Worm (Caenorhabditis elegans): ENCODE data around the gene Y73B6BL.23.

Gene Y73B6BL.23

DNA sequence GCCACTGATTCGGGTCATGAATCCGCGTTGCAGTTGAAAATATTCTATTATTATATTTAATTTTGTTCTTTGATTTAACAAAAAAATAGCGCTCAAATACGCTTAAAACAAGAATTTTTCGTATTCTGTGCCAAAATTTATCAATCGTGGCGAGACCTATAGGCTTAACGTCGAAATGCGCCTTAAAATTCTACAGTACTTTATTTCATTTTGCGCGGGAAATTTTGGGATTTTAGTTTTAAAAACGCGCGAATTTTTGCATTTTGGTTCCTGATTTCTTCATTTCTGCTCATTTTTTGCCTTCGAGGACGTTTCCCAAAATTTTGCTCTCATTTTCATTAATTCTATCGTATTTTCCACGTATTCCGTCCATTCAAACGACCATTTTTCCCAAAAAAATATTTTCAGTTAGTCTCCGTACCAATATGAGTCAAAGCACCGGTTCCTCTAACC is 2.3 kb upstream of the Y73B6BL.23 start, which contains the start of gene puf-11:
puf-11 (plus strand) TSS at position 403 of the 453 bp plus-strand sequence.
- TF ChIP-seq ceh-48 (tag; optimal IDR thresholded peaks at IDR 0.05), result no peak
- TF ChIP-seq ceh-2 (tag; optimal IDR thresholded peaks at IDR 0.05), result no peak
- no peak for TF ChIP-seq pag-3 (tag; optimal IDR thresholded peaks at IDR 0.05; ENCODE audit: borderline replicate concordance)
- no peak for TF ChIP-seq Y22D7AL.16 (tag; optimal IDR thresholded peaks at IDR 0.05)
- TF ChIP-seq npax-4 (tag; optimal IDR thresholded peaks at IDR 0.05), result no peak
- TF ChIP-seq odd-2 (tag; optimal IDR thresholded peaks at IDR 0.05), result no peak
- TF ChIP-seq hlh-13 (GFP tag; optimal IDR thresholded peaks at IDR 0.05), result no peak
- TF ChIP-seq ahr-1 (tag; optimal IDR thresholded peaks at IDR 0.05), result no peak
- TF ChIP-seq sox-4 (tag; optimal IDR thresholded peaks at IDR 0.05), result no peak
- no peak for TF ChIP-seq tbx-7 (tag; optimal IDR thresholded peaks at IDR 0.05)
- TF ChIP-seq rnt-1 (tag; optimal IDR thresholded peaks at IDR 0.05), result no peak
- TF ChIP-seq sox-2 (GFP tag; IDR thresholded peaks at IDR 0.05), result no peak
- no peak for TF ChIP-seq pros-1 (tag; optimal IDR thresholded peaks at IDR 0.05)
- TF ChIP-seq unc-55 (GFP tag; optimal IDR thresholded peaks at IDR 0.05), result no peak
- TF ChIP-seq ceh-9 (tag; optimal IDR thresholded peaks at IDR 0.05), result no peak

DNA sequence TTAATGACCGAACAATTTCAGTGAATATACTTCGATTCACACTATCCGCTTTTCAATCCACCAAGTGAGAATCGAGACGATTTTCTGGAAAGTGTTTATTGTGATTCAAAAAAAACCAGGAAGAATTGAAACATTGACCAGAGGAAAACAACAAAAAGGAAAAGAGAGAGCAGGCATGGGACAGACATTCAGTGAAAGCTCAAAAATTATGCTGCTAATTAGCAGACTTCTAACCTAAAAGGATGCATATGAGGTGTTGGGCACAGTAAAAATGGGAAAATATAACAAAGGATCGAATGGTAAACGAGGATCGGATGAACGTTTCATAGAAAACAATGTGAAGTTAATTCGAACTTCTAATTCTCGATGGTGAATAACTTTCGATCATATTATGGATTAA is 1.3 kb downstream of the Y73B6BL.23 start:
- TF ChIP-seq hlh-13 (GFP tag; optimal IDR thresholded peaks at IDR 0.05) (no peak), syd-9 (tag; optimal IDR thresholded peaks at IDR 0.05) (no peak), gmeb-2 (tag; optimal IDR thresholded peaks at IDR 0.05) (no peak), odd-2 (tag; optimal IDR thresholded peaks at IDR 0.05) (no peak), elt-4 (tag; optimal IDR thresholded peaks at IDR 0.05) (no peak), ceh-2 (tag; optimal IDR thresholded peaks at IDR 0.05) (no peak), ttx-3 (tag; optimal IDR thresholded peaks at IDR 0.05) (no peak), K02D7.2 (tag; optimal IDR thresholded peaks at IDR 0.05) (no peak), ceh-31 (tag; optimal IDR thresholded peaks at IDR 0.05) (no peak), che-1 (tag; optimal IDR thresholded peaks at IDR 0.05) (no peak), ztf-16 (tag; optimal IDR thresholded peaks at IDR 0.05) (no peak), sdc-2 (tag; optimal IDR thresholded peaks at IDR 0.05) (no peak), ceh-45 (GFP tag; IDR thresholded peaks at IDR 0.05) (no peak), ceh-19 (GFP tag; optimal IDR thresholded peaks at IDR 0.05) (no peak), ceh-14 (tag; optimal IDR thresholded peaks at IDR 0.05) (no peak)

DNA sequence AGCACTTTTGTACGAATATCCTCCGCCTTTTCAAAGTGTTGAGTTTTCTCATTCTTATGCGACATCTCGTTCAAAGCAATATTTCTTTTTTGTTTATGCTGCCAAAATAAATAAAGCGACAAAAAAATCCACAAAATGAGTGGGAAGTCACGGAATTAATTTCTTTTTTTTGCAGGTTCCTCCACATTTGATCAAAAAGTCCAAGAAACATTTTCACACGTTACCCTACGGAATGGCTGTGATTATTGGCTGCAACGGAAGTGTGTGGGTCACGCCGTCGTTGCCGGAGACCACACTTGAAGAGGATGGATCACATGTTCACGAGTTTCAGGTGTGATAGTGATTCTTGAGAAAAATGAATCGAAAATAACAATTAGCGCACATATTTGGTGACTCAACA is 2.3 kb downstream of the Y73B6BL.23 start, which contains the start of gene Y73B6BL.22:
Y73B6BL.22 (minus strand) TSS at position 101 of the 400 bp plus-strand sequence.
- no peak for TF ChIP-seq pat-9 (tag; optimal IDR thresholded peaks at IDR 0.05)

DNA sequence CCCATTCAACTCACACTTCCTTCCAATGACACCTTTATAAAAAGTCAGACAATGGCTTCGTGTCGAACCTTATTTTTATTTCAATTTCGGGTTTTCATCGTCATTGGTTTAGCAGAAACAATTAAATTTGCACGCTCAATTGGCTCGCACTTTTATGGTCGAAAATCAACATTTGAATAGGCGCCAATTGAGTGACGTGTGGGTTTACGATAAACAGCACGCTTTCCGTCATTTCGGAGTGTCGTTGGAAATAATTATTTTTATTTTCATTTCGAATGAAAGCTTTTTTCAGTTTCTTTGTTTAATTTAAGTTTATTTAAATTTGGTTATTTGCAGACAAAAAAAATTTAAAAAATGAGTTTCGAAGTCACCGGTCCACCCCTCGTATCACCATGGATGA is 3.7 kb downstream of the Y73B6BL.23 start, which contains the start of gene exos-2:
exos-2 (plus strand) TSS at position 330 of the 400 bp plus-strand sequence.
- TF ChIP-seq ceh-31 (tag; optimal IDR thresholded peaks at IDR 0.05) (peak; percentile 30), ets-4 (tag; optimal IDR thresholded peaks at IDR 0.05) (no peak), sox-2 (GFP tag; IDR thresholded peaks at IDR 0.05) (no peak), dve-1 (tag; optimal IDR thresholded peaks at IDR 0.05) (no peak), unc-55 (GFP tag; optimal IDR thresholded peaks at IDR 0.05) (peak; percentile 3), unc-42 (tag; optimal IDR thresholded peaks at IDR 0.05) (peak; percentile 55), nfya-1 (tag; optimal IDR thresholded peaks at IDR 0.05) (peak; percentile 26), elt-2 (tag; optimal IDR thresholded peaks at IDR 0.05) (no peak), tbx-2 (tag; optimal IDR thresholded peaks at IDR 0.05) (peak; percentile 15)

DNA sequence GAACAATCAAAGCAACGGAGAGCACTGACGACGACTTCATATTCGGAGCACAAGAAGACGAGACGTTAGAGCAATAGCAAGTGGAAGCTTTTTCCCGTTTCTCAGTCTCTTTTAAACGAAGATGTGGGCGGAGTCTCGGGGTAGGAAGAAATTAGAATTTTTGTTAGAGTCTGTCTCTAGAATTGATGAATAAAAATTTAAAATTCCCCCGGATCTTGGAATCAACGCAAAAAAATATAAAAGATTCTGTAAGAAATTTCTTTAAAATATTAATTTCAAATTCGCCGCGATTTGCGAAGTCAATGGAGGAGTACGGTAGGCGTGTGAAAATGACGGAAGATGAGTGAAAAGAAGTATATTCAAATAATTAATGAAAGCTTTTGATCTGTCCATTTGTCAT is 5.4 kb downstream of the Y73B6BL.23 start, which contains the start of gene nlp-71:
nlp-71 (minus strand) TSS at position 101 of the 400 bp plus-strand sequence.
- no peak for TF ChIP-seq C08G9.2 (tag; optimal IDR thresholded peaks at IDR 0.05)
- TF ChIP-seq ref-2 (tag; optimal IDR thresholded peaks at IDR 0.05), result no peak
- TF ChIP-seq elt-2 (tag; optimal IDR thresholded peaks at IDR 0.05), result no peak
- no peak for TF ChIP-seq sox-2 (GFP tag; IDR thresholded peaks at IDR 0.05)
- no peak for TF ChIP-seq ceh-22 (tag; optimal IDR thresholded peaks at IDR 0.05)
- TF ChIP-seq nfya-1 (tag; optimal IDR thresholded peaks at IDR 0.05), result no peak
- TF ChIP-seq ztf-16 (tag; optimal IDR thresholded peaks at IDR 0.05), result no peak
- TF ChIP-seq unc-86 (tag; optimal IDR thresholded peaks at IDR 0.05), result no peak
- TF ChIP-seq syd-9 (tag; optimal IDR thresholded peaks at IDR 0.05), result no peak
- no peak for TF ChIP-seq dmd-4 (tag; optimal IDR thresholded peaks at IDR 0.05; ENCODE audit: borderline replicate concordance)
- TF ChIP-seq K02D7.2 (tag; optimal IDR thresholded peaks at IDR 0.05), result no peak
- TF ChIP-seq tbx-7 (tag; optimal IDR thresholded peaks at IDR 0.05), result no peak
- TF ChIP-seq ceh-48 (tag; optimal IDR thresholded peaks at IDR 0.05), result no peak
- TF ChIP-seq lin-11 (tag; optimal IDR thresholded peaks at IDR 0.05), result no peak
- TF ChIP-seq npax-4 (tag; optimal IDR thresholded peaks at IDR 0.05), result no peak
- TF ChIP-seq pat-9 (tag; optimal IDR thresholded peaks at IDR 0.05), result no peak
- TF ChIP-seq dve-1 (tag; optimal IDR thresholded peaks at IDR 0.05), result no peak
- TF ChIP-seq ceh-2 (tag; optimal IDR thresholded peaks at IDR 0.05), result no peak
- no peak for TF ChIP-seq ceh-34 (tag; optimal IDR thresholded peaks at IDR 0.05)
